Worm (Caenorhabditis elegans) whole organism, young adult: ENCODE data around the gene srw-4.

ENCODE experiments used
- B0336.3 ChIP-seq: fragments of 200-800 bp; sonication (Bioruptor generic); IDR thresholded peaks from 2 replicates; pipeline ENCODE4 v1.3.6; 2022; ENCODE audit warnings: missing genetic modification characterization, missing compliant biosample characterization
- F23B12.7 ChIP-seq: sonication (generic microtip); optimal IDR thresholded peaks from 2 replicates; lab custom pipeline; 2017; ENCODE audit warnings: missing genetic modification characterization, mild to moderate bottlenecking, missing compliant biosample characterization, antibody characterized with exemption, moderate library complexity; ENCODE audit not compliant: insufficient read depth
- F57A8.1 ChIP-seq: fragments of 200-800 bp; sonication (Bioruptor generic); optimal IDR thresholded peaks from 2 replicates; lab custom pipeline; 2018; ENCODE audit warnings: mild to moderate bottlenecking, missing genetic modification characterization, moderate library complexity, missing compliant biosample characterization
- attf-3 ChIP-seq: fragments of 200-800 bp; sonication (Bioruptor generic); conservative IDR thresholded peaks from 2 replicates; pipeline ENCODE4 v1.3.6; 2022; ENCODE audit warnings: missing genetic modification reagents, missing genetic modification characterization, missing compliant biosample characterization
- dpff-1 ChIP-seq: sonication (generic microtip); optimal IDR thresholded peaks from 2 replicates; lab custom pipeline; 2017; ENCODE audit warnings: mild to moderate bottlenecking, missing genetic modification characterization, missing compliant biosample characterization
- efl-1 ChIP-seq: fragments of 150-350 bp; optimal IDR thresholded peaks from 2 replicates; lab custom pipeline; 2014; ENCODE audit warnings: missing biosample characterization, missing genetic modification reagents, missing genetic modification characterization
- nfya-2 ChIP-seq: fragments of 200-800 bp; sonication (Bioruptor generic); IDR thresholded peaks from 2 replicates; pipeline ENCODE4 v1.3.6; 2022; ENCODE audit warnings: missing genetic modification reagents, missing genetic modification characterization, missing compliant biosample characterization
- pbrm-1 ChIP-seq: fragments of 200-800 bp; sonication (Bioruptor generic); IDR thresholded peaks from 2 replicates; pipeline ENCODE4 v1.3.6; 2022; ENCODE audit warnings: missing genetic modification reagents, missing genetic modification characterization, missing compliant biosample characterization
- sea-2 ChIP-seq: fragments of 200-800 bp; sonication (Bioruptor generic); IDR thresholded peaks from 2 replicates; pipeline ENCODE4 v1.3.6; 2022; ENCODE audit warnings: missing genetic modification characterization, missing compliant biosample characterization
- sptf-2 ChIP-seq: fragments of 200-800 bp; sonication (Bioruptor generic); optimal IDR thresholded peaks from 2 replicates; lab custom pipeline; 2018; ENCODE audit warnings: mild to moderate bottlenecking, missing genetic modification characterization, missing compliant biosample characterization
- unc-62 ChIP-seq: fragments of 150-350 bp; optimal IDR thresholded peaks from 2 replicates; lab custom pipeline; 2014; ENCODE audit warnings: missing biosample characterization, missing genetic modification reagents, missing genetic modification characterization

srw-4 gene

DNA sequence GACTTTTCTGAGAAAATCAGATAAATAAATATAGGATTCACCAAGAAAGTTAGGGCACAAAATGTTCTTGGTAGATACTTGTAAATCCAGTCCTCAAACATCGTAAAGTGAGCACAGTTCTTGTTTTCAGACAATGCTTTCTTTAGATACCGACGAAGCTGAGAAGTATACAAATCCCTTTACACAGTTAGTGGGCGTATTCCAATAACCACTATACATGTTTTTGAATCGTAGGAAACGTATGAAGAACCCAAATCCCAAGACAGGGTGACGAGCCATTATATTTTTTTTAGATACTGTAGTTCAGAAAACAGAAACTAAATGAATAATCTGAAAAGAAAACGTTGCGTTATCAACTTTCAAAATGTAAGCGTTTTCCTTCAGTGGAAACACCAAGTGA is 42.8 kb downstream of the srw-4 start, which contains the start of gene srj-44:
Gene srj-44, minus strand, starts transcription at position 101 of the 400 bp plus-strand sequence.
- TF ChIP-seq sea-2 (GFP tag; lab: Robert Waterston, UW) (no peak), pbrm-1 (GFP tag; lab: Robert Waterston, UW) (no peak), efl-1 (GFP tag; lab: Kevin White, UChicago) (no peak), sptf-2 (no peak), unc-62 (GFP tag; lab: Kevin White, UChicago) (no peak), nfya-2 (GFP tag; lab: Robert Waterston, UW) (no peak), F57A8.1 (no peak), B0336.3 (GFP tag; lab: Robert Waterston, UW) (no peak), attf-3 (GFP tag; lab: Robert Waterston, UW) (no peak), F23B12.7 (tag; lab: Kevin White, UChicago) (no peak), dpff-1 (tag; lab: Kevin White, UChicago) (no peak)
